Fruit fly (Drosophila melanogaster): ENCODE results near the gene CG46309.

- TF ChIP-seq CG7045 (GFP tag; optimal IDR thresholded peaks at IDR 0.05) (peak; percentile 92), cic (GFP tag; optimal IDR thresholded peaks at IDR 0.05) (peak; percentile 99), kay (GFP tag; ENCODE audit: borderline replicate concordance) (peak; percentile 99)
Measured at dm6 chr2L:16269232-16270134, 17.9 kb upstream of the CG46309 start.
